Worm (Caenorhabditis elegans): ENCODE data around the gene ckr-2.
A peak's percentile ranks its signal among the peaks of the same experiment; 100 is the strongest.

DNA sequence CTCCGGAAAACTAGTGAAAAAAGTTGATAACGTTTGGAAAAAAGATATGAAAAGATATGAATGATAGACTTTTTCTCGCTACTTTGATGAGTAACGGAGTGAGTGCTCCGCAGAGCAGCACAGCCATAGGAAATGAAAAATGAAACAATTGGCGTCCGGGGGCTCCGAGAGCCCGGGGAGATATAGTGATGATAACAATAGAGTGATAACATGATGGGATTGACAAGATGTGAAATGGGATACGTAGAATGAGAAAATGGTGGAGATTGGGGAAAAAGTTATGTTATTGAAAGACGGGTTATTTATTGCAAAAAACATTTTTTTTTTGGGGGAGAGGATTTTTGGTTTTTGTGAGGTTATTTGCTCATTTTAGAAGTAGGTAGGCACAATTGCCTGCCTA is 6.1 kb upstream of the ckr-2 start:
- TF ChIP-seq unc-62 (GFP tag; optimal IDR thresholded peaks at IDR 0.05): peak; percentile 53
- peak; percentile 48 for TF ChIP-seq hlh-1 (tag; optimal IDR thresholded peaks at IDR 0.05)
- TF ChIP-seq lsy-2 (tag; optimal IDR thresholded peaks at IDR 0.05): no peak
- no peak for TF ChIP-seq ces-1 (GFP tag; optimal IDR thresholded peaks at IDR 0.05)
- TF ChIP-seq snpc-4 (tag; optimal IDR thresholded peaks at IDR 0.05): no peak
- TF ChIP-seq unc-39 (tag; optimal IDR thresholded peaks at IDR 0.05): no peak
- TF ChIP-seq unc-120 (tag; optimal IDR thresholded peaks at IDR 0.05; ENCODE audit: poor library complexity, severe bottlenecking): no peak
- no peak for TF ChIP-seq lin-13 (tag; optimal IDR thresholded peaks at IDR 0.05)

All from whole organism, mixed stage, embryonic.